Worm (Caenorhabditis elegans): Measurements from ENCODE around the gene Y38H8A.7.

DNA sequence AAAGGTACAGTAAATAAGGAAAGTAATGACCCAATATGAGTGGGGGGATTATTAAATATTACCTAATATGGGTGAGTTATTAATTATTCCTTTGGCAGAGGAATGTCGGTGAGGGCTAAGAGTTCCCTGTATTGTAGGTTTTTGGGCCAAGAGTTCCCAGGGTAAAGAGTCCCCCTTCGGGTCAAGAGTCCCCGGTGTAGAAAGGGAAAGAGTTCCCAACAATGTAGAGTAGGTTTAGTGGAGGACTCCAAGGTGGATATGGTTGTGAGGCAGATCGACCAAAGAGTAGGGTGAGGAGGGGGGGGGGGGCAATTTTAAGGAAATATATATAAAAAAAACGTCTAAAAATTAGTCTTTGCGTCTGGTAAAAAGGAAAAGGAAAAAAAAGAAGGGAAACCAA is 1.6 kb downstream of the Y38H8A.7 start:
- TF ChIP-seq ama-1 (optimal IDR thresholded peaks at IDR 0.05) = no peak
- TF ChIP-seq ztf-11 (tag; optimal IDR thresholded peaks at IDR 0.05) = no peak
- TF ChIP-seq elt-1 (tag; optimal IDR thresholded peaks at IDR 0.05) = no peak
- no peak for TF ChIP-seq nhr-11 (tag; optimal IDR thresholded peaks at IDR 0.05)
